Fruit fly (Drosophila melanogaster) ovary, adult (tissue): ENCODE measurements around the gene Plp.

Source experiments
- CG17801 ChIP-seq: fragments of 200-800 bp; optimal IDR thresholded peaks from 2 replicates; lab custom pipeline; 2019; ENCODE audit warnings: missing biosample characterization, mild to moderate bottlenecking, missing genetic modification characterization, moderate library complexity; ENCODE audit not compliant: partially characterized antibody

Plp gene

dm6 chr3L:15040329-15040886 is 54.1 kb downstream of the Plp start:
- no peak for TF ChIP-seq CG17801 (GFP tag; lab: Kevin White, UChicago)

- TF ChIP-seq CG17801 (GFP tag; lab: Kevin White, UChicago) = no peak
Observed at dm6 chr3L:15039510-15039909, 55.0 kb downstream of the Plp start.

- TF ChIP-seq CG17801 (GFP tag; lab: Kevin White, UChicago) = no peak
Observed at dm6 chr3L:15035585-15035984, 58.9 kb downstream of the Plp start.

- no peak for TF ChIP-seq CG17801 (GFP tag; lab: Kevin White, UChicago)
Observed at dm6 chr3L:15034714-15035076, 59.8 kb downstream of the Plp start.

- TF ChIP-seq CG17801 (GFP tag; lab: Kevin White, UChicago) = no peak
Observed at dm6 chr3L:15034061-15034713, 60.3 kb downstream of the Plp start.

dm6 chr3L:15031773-15032172 is 62.8 kb downstream of the Plp start:
- no peak for TF ChIP-seq CG17801 (GFP tag; lab: Kevin White, UChicago)

dm6 chr3L:15023192-15023591 is 71.3 kb downstream of the Plp start, which contains the start of gene CG32148:
TSS of gene CG32148 (plus strand) at chr3L:15023492.
- TF ChIP-seq CG17801 (GFP tag; lab: Kevin White, UChicago) = no peak

dm6 chr3L:15021008-15021407 is 73.5 kb downstream of the Plp start:
- TF ChIP-seq CG17801 (GFP tag; lab: Kevin White, UChicago) = no peak
